Fruit fly (Drosophila melanogaster): ENCODE data around the gene Bdbt.

The Bdbt gene

dm6 chr3R:21089416-21089815 lies 29.2 kb downstream of the Bdbt start:
- TF ChIP-seq Myb (GFP tag; optimal IDR thresholded peaks at IDR 0.05) = no peak
- TF ChIP-seq HLH3B (GFP tag; IDR thresholded peaks at IDR 0.05) = no peak
- TF ChIP-seq CG2199 (GFP tag; IDR thresholded peaks at IDR 0.05) = no peak
- no peak for TF ChIP-seq oc (tag; optimal IDR thresholded peaks at IDR 0.05)
- no peak for TF ChIP-seq Sin3A (optimal IDR thresholded peaks at IDR 0.05)
- TF ChIP-seq Ets97D (GFP tag; optimal IDR thresholded peaks at IDR 0.05) = no peak
- TF ChIP-seq CG17359 (tag; optimal IDR thresholded peaks at IDR 0.05) = no peak
- no peak for TF ChIP-seq CG13624 (GFP tag; optimal IDR thresholded peaks at IDR 0.05)
- TF ChIP-seq Blimp-1 (GFP tag; optimal IDR thresholded peaks at IDR 0.05) = no peak
- TF ChIP-seq CG7839 (tag; optimal IDR thresholded peaks at IDR 0.05) = no peak
- no peak for TF ChIP-seq D19A (tag; optimal IDR thresholded peaks at IDR 0.05)
- no peak for TF ChIP-seq D (optimal IDR thresholded peaks at IDR 0.05)
- no peak for TF ChIP-seq D (GFP tag; optimal IDR thresholded peaks at IDR 0.05)
- TF ChIP-seq CG8924 (tag; optimal IDR thresholded peaks at IDR 0.05) = no peak
- TF ChIP-seq ab (GFP tag; optimal IDR thresholded peaks at IDR 0.05) = no peak
- no peak for TF ChIP-seq inv (GFP tag; IDR thresholded peaks at IDR 0.05; ENCODE audit: partially characterized antibody)
- TF ChIP-seq fu2 (GFP tag; optimal IDR thresholded peaks at IDR 0.05) = no peak
- no peak for TF ChIP-seq CG6683 (GFP tag; optimal IDR thresholded peaks at IDR 0.05)
- TF ChIP-seq sens (GFP tag) = peak; percentile 24
- no peak for TF ChIP-seq CG14965 (GFP tag; optimal IDR thresholded peaks at IDR 0.05; ENCODE audit: borderline replicate concordance)
- TF ChIP-seq nom (GFP tag; optimal IDR thresholded peaks at IDR 0.05) = peak; percentile 6
- no peak for TF ChIP-seq lilli (GFP tag; optimal IDR thresholded peaks at IDR 0.05)
- TF ChIP-seq Deaf1 (tag; optimal IDR thresholded peaks at IDR 0.05) = no peak
- TF ChIP-seq sug (tag; optimal IDR thresholded peaks at IDR 0.05) = no peak
- no peak for TF ChIP-seq CG43689 (GFP tag; IDR thresholded peaks at IDR 0.05)
- 0 out of 2 replicates have a peak, but pooled peaks have one; percentile 12 for TF ChIP-seq Xrp1 (GFP tag; IDR thresholded peaks at IDR 0.05)
- TF ChIP-seq Drgx (GFP tag; IDR thresholded peaks at IDR 0.05) = peak; percentile 52; the same call in 1 of the 2 replicates
- no peak for TF ChIP-seq nerfin-2 (GFP tag; IDR thresholded peaks at IDR 0.05; ENCODE audit: partially characterized antibody)
- TF ChIP-seq PHDP (tag; optimal IDR thresholded peaks at IDR 0.05) = no peak
- TF ChIP-seq her (GFP tag; optimal IDR thresholded peaks at IDR 0.05) = no peak
- no peak for TF ChIP-seq sisA (GFP tag; IDR thresholded peaks at IDR 0.05)

dm6 chr3R:21084979-21085378 lies 33.7 kb downstream of the Bdbt start:
- TF ChIP-seq br (optimal IDR thresholded peaks at IDR 0.05) = no peak
- no peak for TF ChIP-seq tin (GFP tag; optimal IDR thresholded peaks at IDR 0.05)
- no peak for TF ChIP-seq CG12299 (tag; optimal IDR thresholded peaks at IDR 0.05)
- no peak for TF ChIP-seq Vsx1 (GFP tag; optimal IDR thresholded peaks at IDR 0.05)
- TF ChIP-seq H15 (GFP tag; IDR thresholded peaks at IDR 0.05) = no peak
- TF ChIP-seq CG2202 (tag; optimal IDR thresholded peaks at IDR 0.05) = no peak
- no peak for TF ChIP-seq gce (GFP tag; IDR thresholded peaks at IDR 0.05)
- no peak for TF ChIP-seq pros (GFP tag; optimal IDR thresholded peaks at IDR 0.05)
- TF ChIP-seq CG16863 (GFP tag; optimal IDR thresholded peaks at IDR 0.05) = no peak

- TF ChIP-seq CG5245 (GFP tag; optimal IDR thresholded peaks at IDR 0.05) (no peak), Dip2 (GFP tag; IDR thresholded peaks at IDR 0.05) (no peak), CG17361 (GFP tag; IDR thresholded peaks at IDR 0.05) (no peak), CG34376 (GFP tag; optimal IDR thresholded peaks at IDR 0.05) (peak; percentile 83), CG12391 (tag; optimal IDR thresholded peaks at IDR 0.05) (no peak), CG18476 (GFP tag; optimal IDR thresholded peaks at IDR 0.05) (no peak), Lhr (GFP tag; optimal IDR thresholded peaks at IDR 0.05) (no peak), lab (GFP tag; optimal IDR thresholded peaks at IDR 0.05) (peak; percentile 95), B-H2 (GFP tag; optimal IDR thresholded peaks at IDR 0.05) (no peak), Doc2 (GFP tag; IDR thresholded peaks at IDR 0.05) (no peak), Fer2 (tag; optimal IDR thresholded peaks at IDR 0.05) (no peak), Ravus (GFP tag; IDR thresholded peaks at IDR 0.05) (no peak)
Observed at dm6 chr3R:21080876-21081586, 37.6 kb downstream of the Bdbt start, which contains the start of gene HHEX. Gene HHEX, minus strand, starts transcription at chr3R:21080926.
